Worm (Caenorhabditis elegans) whole organism, L2 larva: ENCODE results near the gene lgg-2.
A peak's percentile ranks its signal among the peaks of the same experiment; 100 is the strongest.

Source experiments
- C34F6.9 ChIP-seq: fragments of 150-350 bp; optimal IDR thresholded peaks from 2 replicates; lab custom pipeline; 2014; ENCODE audit warnings: missing biosample characterization, missing genetic modification characterization
- F13H6.1 ChIP-seq: sonication (generic microtip); optimal IDR thresholded peaks from 2 replicates; lab custom pipeline; 2016; ENCODE audit warnings: missing genetic modification characterization, missing compliant biosample characterization
- R02D3.7 ChIP-seq: fragments of 150-350 bp; optimal IDR thresholded peaks from 2 replicates; lab custom pipeline; 2014; ENCODE audit warnings: missing biosample characterization, missing genetic modification characterization
- ZK546.5 ChIP-seq: sonication (generic microtip); optimal IDR thresholded peaks from 2 replicates; lab custom pipeline; 2017; ENCODE audit warnings: missing biosample characterization, missing genetic modification characterization
- alr-1 ChIP-seq: fragments of 150-350 bp; optimal IDR thresholded peaks from 2 replicates; lab custom pipeline; 2014; ENCODE audit warnings: missing biosample characterization, missing genetic modification characterization
- aly-2 ChIP-seq: fragments of 150-350 bp; optimal IDR thresholded peaks from 2 replicates; lab custom pipeline; 2014; ENCODE audit warnings: missing biosample characterization, missing genetic modification characterization
- ama-1 ChIP-seq: fragments of 150-350 bp; optimal IDR thresholded peaks from 2 replicates; lab custom pipeline; 2018; ENCODE audit warnings: inconsistent platforms
- ceh-16 ChIP-seq: fragments of 150-350 bp; optimal IDR thresholded peaks from 2 replicates; lab custom pipeline; 2014; ENCODE audit warnings: missing biosample characterization, missing genetic modification characterization
- crh-2 ChIP-seq: sonication (generic microtip); optimal IDR thresholded peaks from 2 replicates; lab custom pipeline; 2017; ENCODE audit warnings: missing biosample characterization, missing genetic modification characterization
- egl-27 ChIP-seq: sonication (generic microtip); optimal IDR thresholded peaks from 3 replicates; lab custom pipeline; 2017; ENCODE audit warnings: missing biosample characterization, missing genetic modification reagents, missing genetic modification characterization
- elt-1 ChIP-seq: fragments of 150-350 bp; optimal IDR thresholded peaks from 2 replicates; lab custom pipeline; 2014; ENCODE audit warnings: missing biosample characterization, missing genetic modification characterization
- elt-3 ChIP-seq: sonication (generic microtip); optimal IDR thresholded peaks from 2 replicates; lab custom pipeline; 2017; ENCODE audit warnings: missing biosample characterization, missing genetic modification characterization
- fos-1 ChIP-seq: fragments of 150-350 bp; optimal IDR thresholded peaks from 2 replicates; lab custom pipeline; 2014; ENCODE audit warnings: missing biosample characterization, missing genetic modification characterization
- gmeb-1 ChIP-seq: fragments of 150-350 bp; optimal IDR thresholded peaks from 2 replicates; lab custom pipeline; 2014; ENCODE audit warnings: missing biosample characterization, missing genetic modification characterization
- lin-11 ChIP-seq: fragments of 150-350 bp; sonication (generic microtip); optimal IDR thresholded peaks from 2 replicates; lab custom pipeline; 2014; ENCODE audit warnings: missing biosample characterization, missing genetic modification characterization, inconsistent platforms, mixed read lengths
- lin-13 ChIP-seq: fragments of 150-350 bp; optimal IDR thresholded peaks from 2 replicates; lab custom pipeline; 2014; ENCODE audit warnings: missing biosample characterization, missing genetic modification reagents, missing genetic modification characterization
- mab-5 ChIP-seq: fragments of 150-350 bp; optimal IDR thresholded peaks from 2 replicates; lab custom pipeline; 2014; ENCODE audit warnings: missing biosample characterization, missing genetic modification characterization
- mdl-1 ChIP-seq, 2 experiments: fragments of 150-350 bp in 1 of 2; sonication (generic microtip) in 1 of 2; optimal IDR thresholded peaks; 2 replicates each; lab custom pipeline; 2017; ENCODE audit warnings: missing biosample characterization in 2 of 2, missing genetic modification characterization in 2 of 2
- nhr-10 ChIP-seq: sonication (generic microtip); optimal IDR thresholded peaks from 2 replicates; lab custom pipeline; 2017; ENCODE audit warnings: missing biosample characterization, missing genetic modification characterization
- nhr-11 ChIP-seq: fragments of 150-350 bp; optimal IDR thresholded peaks from 2 replicates; lab custom pipeline; 2014; ENCODE audit warnings: missing biosample characterization, missing genetic modification characterization
- nhr-12 ChIP-seq: fragments of 150-350 bp; optimal IDR thresholded peaks from 2 replicates; lab custom pipeline; 2014; ENCODE audit warnings: missing biosample characterization, missing genetic modification characterization
- nhr-129 ChIP-seq: fragments of 150-350 bp; optimal IDR thresholded peaks from 2 replicates; lab custom pipeline; 2014; ENCODE audit warnings: missing biosample characterization, missing genetic modification characterization
- nhr-21 ChIP-seq: fragments of 150-350 bp; optimal IDR thresholded peaks from 2 replicates; lab custom pipeline; 2014; ENCODE audit warnings: missing biosample characterization, missing genetic modification characterization
- nhr-237 ChIP-seq: fragments of 150-350 bp; optimal IDR thresholded peaks from 2 replicates; lab custom pipeline; 2014; ENCODE audit warnings: missing biosample characterization, missing genetic modification characterization
- nhr-25 ChIP-seq: fragments of 150-350 bp; sonication (generic microtip); optimal IDR thresholded peaks from 3 replicates; lab custom pipeline; 2014; ENCODE audit warnings: missing biosample characterization, missing genetic modification characterization
- nhr-6 ChIP-seq: fragments of 150-350 bp; optimal IDR thresholded peaks from 2 replicates; lab custom pipeline; 2014; ENCODE audit warnings: missing biosample characterization, missing genetic modification characterization
- nhr-77 ChIP-seq: fragments of 150-350 bp; optimal IDR thresholded peaks from 2 replicates; lab custom pipeline; 2014; ENCODE audit warnings: missing biosample characterization, missing genetic modification characterization
- sem-4 ChIP-seq: fragments of 150-350 bp; optimal IDR thresholded peaks from 2 replicates; lab custom pipeline; 2014; ENCODE audit warnings: missing biosample characterization, missing genetic modification reagents, missing genetic modification characterization
- sma-3 ChIP-seq: sonication (generic microtip); optimal IDR thresholded peaks from 2 replicates; lab custom pipeline; 2016; ENCODE audit warnings: missing genetic modification reagents, missing genetic modification characterization, missing compliant biosample characterization
- sma-9 ChIP-seq, 2 experiments: fragments of 150-350 bp in 1 of 2; sonication (generic microtip) in 1 of 2; optimal IDR thresholded peaks; 2 replicates each; lab custom pipeline; 2014 to 2016; ENCODE audit warnings: missing genetic modification characterization in 2 of 2, mild to moderate bottlenecking in 1 of 2, missing biosample characterization in 1 of 2, missing compliant biosample characterization in 1 of 2, missing genetic modification reagents in 1 of 2, moderate library complexity in 1 of 2
- unc-39 ChIP-seq: fragments of 150-350 bp; optimal IDR thresholded peaks from 2 replicates; lab custom pipeline; 2014; ENCODE audit warnings: missing biosample characterization, missing genetic modification characterization
- ztf-11 ChIP-seq: sonication (generic microtip); optimal IDR thresholded peaks from 2 replicates; lab custom pipeline; 2017; ENCODE audit warnings: missing biosample characterization, missing genetic modification characterization
- ztf-4 ChIP-seq: fragments of 150-350 bp; optimal IDR thresholded peaks from 2 replicates; lab custom pipeline; 2014; ENCODE audit warnings: missing biosample characterization, missing genetic modification characterization

lgg-2 gene

DNA sequence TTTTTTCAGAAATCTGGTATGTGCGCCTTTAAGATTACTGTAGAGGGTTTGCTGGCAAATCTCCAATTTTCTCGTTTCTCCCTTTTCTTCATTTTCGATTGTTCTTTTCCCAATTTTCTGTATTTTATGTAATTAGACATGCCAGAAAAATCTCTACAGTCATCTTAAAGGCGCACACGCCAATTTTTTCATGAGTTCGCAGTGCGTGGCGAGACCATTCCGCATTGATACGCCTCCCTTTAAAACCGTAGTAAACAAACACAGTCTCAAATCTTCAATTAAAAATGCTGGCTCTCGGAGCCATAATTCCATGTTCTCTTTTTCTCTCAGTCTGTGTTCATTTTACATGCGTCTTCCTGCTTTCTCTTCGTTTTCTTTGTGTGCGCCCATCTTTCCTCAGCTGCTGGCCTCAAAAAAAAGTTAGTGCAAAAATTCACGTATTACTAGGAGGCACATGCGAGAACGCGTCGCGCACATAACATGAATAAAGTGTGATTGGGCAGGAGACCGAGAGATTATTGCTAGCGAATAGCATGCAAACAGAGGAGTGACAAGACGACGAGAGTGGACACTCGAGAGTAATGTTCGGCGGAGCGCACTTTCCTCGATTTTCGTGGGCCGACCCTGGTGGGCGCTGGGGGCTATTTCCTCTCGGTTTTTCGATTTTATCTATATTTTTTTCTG lies 16.7 kb downstream of the lgg-2 start (continued):
- peak; percentile 51 for TF ChIP-seq egl-27
- TF ChIP-seq ztf-11 = no peak
- peak; percentile 60 for TF ChIP-seq nhr-6 (tag; lab: Kevin White, UChicago)
- TF ChIP-seq R02D3.7 (tag; lab: Kevin White, UChicago) = no peak
- peak; percentile 92 for TF ChIP-seq F13H6.1 (tag; lab: Kevin White, UChicago)
- no peak for TF ChIP-seq aly-2
- peak; percentile 84 for TF ChIP-seq mab-5 (tag; lab: Kevin White, UChicago)

DNA sequence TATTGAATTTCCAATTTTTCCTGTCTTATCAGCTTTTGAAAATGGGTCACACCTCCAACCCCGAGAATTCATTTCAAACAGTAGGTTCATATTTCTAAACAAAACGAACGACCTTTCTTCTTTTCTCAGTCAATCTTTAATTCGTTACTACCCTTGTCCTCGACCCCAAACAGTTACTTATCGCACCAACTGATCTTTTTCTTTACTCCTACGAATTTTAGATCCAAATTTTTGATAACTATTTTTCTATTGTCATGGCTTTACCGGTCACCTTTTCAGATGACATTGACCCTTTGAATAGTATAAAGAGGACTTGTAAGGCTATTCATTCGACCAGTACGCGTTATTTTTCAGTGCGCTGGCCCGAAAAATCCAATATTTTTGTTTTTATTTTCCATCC lies 19.6 kb downstream of the lgg-2 start:
- TF ChIP-seq lin-11 (no peak), ceh-16 (tag; lab: Kevin White, UChicago) (peak; percentile 69), elt-1 (peak; percentile 49)

DNA sequence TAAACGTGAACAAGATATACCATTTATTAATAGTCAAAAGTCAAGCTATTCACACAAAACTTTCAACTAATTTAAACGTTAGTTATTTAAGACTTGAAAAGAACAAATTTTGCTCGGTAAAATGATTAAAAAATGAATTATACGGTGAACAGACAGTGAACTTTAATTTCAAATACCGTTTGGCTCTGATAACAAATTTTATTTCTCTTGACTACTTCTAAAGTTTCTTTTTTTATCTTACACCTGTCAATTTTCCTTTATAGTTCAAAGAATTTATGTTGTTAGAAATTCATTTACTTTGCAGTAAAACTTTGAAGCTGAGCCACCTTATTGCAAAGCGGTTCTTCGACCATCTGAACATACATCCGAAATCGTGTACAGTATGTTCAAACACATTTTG lies 20.3 kb downstream of the lgg-2 start, which contains the start of gene ZK593.3:
Gene ZK593.3, plus strand, starts transcription at position 301 of the 400 bp plus-strand sequence.
- TF ChIP-seq nhr-11 (tag; lab: Kevin White, UChicago) (no peak), sem-4 (tag; lab: Kevin White, UChicago) (no peak), C34F6.9 (tag; lab: Kevin White, UChicago) (no peak), nhr-237 (tag; lab: Kevin White, UChicago) (no peak), R02D3.7 (tag; lab: Kevin White, UChicago) (no peak), nhr-129 (tag; lab: Kevin White, UChicago) (no peak), mdl-1 (tag; optimal IDR thresholded peaks at IDR 0.05; lab: Kevin White, UChicago) (no peak), gmeb-1 (no peak), alr-1 (no peak), nhr-12 (no peak), unc-39 (tag; lab: Kevin White, UChicago) (no peak), F13H6.1 (tag; lab: Kevin White, UChicago) (no peak), nhr-21 (tag; lab: Kevin White, UChicago) (no peak), ztf-4 (no peak), ztf-11 (no peak)

DNA sequence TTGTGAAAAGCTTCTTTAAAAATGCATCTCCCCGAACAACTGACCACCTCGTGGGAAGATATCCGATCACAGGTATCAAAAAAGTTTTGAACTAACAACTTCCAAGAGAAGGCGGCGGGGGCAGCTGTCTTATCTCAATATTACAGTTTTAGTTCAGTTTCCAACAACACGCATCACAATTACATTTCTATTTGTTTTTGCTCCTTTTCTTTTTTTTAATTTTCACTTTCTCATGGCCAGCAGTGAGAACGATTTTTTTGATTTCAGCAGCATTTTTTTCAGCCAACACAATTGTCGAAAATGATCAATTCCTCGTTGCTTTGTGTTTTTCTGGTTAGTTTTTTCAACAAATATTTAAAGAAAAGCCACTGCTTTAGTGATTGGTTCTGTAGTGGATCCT lies 22.6 kb downstream of the lgg-2 start, which contains the start of gene ZK593.2:
Gene ZK593.2, plus strand, starts transcription at position 301 of the 400 bp plus-strand sequence.
- TF ChIP-seq ztf-11 (no peak), ZK546.5 (tag; lab: Kevin White, UChicago) (no peak), gmeb-1 (no peak), nhr-10 (tag; lab: Kevin White, UChicago) (no peak)

DNA sequence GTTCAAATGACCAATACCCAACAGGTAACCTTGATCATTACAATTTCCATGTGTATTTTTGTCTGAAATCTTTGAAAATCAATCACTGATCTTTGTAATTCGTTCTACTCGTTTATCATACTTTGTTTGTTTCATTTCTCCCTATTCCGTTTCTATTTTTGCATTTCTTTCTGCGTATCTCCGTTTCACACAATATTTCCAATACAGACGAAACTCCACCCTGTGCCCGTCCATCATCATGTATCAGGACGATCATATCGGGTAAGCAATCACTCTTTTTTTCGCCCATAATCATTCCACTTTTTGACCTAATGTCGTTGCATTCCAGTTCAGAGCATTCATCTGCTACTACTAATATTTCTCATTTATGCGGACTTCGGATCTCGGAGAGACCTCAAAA lies 26.0 kb downstream of the lgg-2 start, which contains the start of gene pyk-2:
Gene pyk-2, plus strand, starts transcription at position 206 of the 400 bp plus-strand sequence.
- no peak for TF ChIP-seq ama-1 (lab: Kevin White, UChicago)
- TF ChIP-seq sma-9 (GFP tag; optimal IDR thresholded peaks at IDR 0.05; lab: Kevin White, UChicago) = peak; percentile 78
- TF ChIP-seq sma-9 (tag; optimal IDR thresholded peaks at IDR 0.05; lab: Kevin White, UChicago) = no peak
- no peak for TF ChIP-seq egl-27
- no peak for TF ChIP-seq lin-13 (GFP tag; lab: Kevin White, UChicago)
- TF ChIP-seq elt-3 (tag; lab: Kevin White, UChicago) = no peak
- no peak for TF ChIP-seq nhr-21 (tag; lab: Kevin White, UChicago)
- TF ChIP-seq crh-2 (tag; lab: Kevin White, UChicago) = peak; percentile 64
- TF ChIP-seq F13H6.1 (tag; lab: Kevin White, UChicago) = no peak
- TF ChIP-seq nhr-129 (tag; lab: Kevin White, UChicago) = peak; percentile 45
- no peak for TF ChIP-seq alr-1
- TF ChIP-seq fos-1 (tag; lab: Kevin White, UChicago) = peak; percentile 70
- no peak for TF ChIP-seq nhr-25
- TF ChIP-seq sma-3 (GFP tag; lab: Kevin White, UChicago) = peak; percentile 48

DNA sequence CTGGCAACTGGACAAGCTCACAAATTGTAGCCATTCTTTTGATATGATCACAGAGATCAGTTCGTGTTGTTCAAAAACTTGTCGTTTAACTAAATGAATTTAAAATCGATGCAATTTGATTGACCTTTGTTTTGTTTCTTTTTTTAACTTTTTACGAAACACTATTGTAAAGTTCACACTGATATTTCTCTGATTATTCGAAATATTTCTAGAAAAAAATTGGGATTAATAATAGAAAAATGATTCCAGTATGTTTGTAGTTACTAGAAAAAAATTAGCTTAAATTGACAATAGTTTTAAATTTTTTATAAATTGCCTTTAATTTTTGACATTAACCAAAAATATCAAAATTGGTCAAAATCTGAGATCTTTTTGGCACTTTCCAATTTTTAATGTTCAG lies 26.5 kb downstream of the lgg-2 start, which contains the start of gene ZK596.2:
Gene ZK596.2, minus strand, starts transcription at position 101 of the 400 bp plus-strand sequence.
- TF ChIP-seq nhr-25 (no peak), mdl-1 (tag; optimal IDR thresholded peaks at IDR 0.05; lab: Kevin White, UChicago) (no peak), nhr-237 (tag; lab: Kevin White, UChicago) (no peak), nhr-77 (tag; lab: Kevin White, UChicago) (no peak)
